Worm (Caenorhabditis elegans) whole organism, L2 larva: Measurements from ENCODE around the gene arl-3.

Experiments used
- R02D3.7 ChIP-seq: fragments of 150-350 bp; optimal IDR thresholded peaks from 2 replicates; lab custom pipeline; 2014; ENCODE audit warnings: missing biosample characterization, missing genetic modification characterization
- aly-2 ChIP-seq: fragments of 150-350 bp; optimal IDR thresholded peaks from 2 replicates; lab custom pipeline; 2014; ENCODE audit warnings: missing biosample characterization, missing genetic modification characterization
- ama-1 ChIP-seq: fragments of 150-350 bp; optimal IDR thresholded peaks from 2 replicates; lab custom pipeline; 2018; ENCODE audit warnings: inconsistent platforms
- blmp-1 ChIP-seq: sonication (generic microtip); optimal IDR thresholded peaks from 2 replicates; lab custom pipeline; 2017; ENCODE audit warnings: missing genetic modification characterization, mild to moderate bottlenecking, missing compliant biosample characterization, antibody characterized with exemption, moderate library complexity; ENCODE audit not compliant: insufficient read depth
- egl-27 ChIP-seq: sonication (generic microtip); optimal IDR thresholded peaks from 3 replicates; lab custom pipeline; 2017; ENCODE audit warnings: missing biosample characterization, missing genetic modification reagents, missing genetic modification characterization
- elt-3 ChIP-seq: sonication (generic microtip); optimal IDR thresholded peaks from 2 replicates; lab custom pipeline; 2017; ENCODE audit warnings: missing biosample characterization, missing genetic modification characterization
- fos-1 ChIP-seq: fragments of 150-350 bp; optimal IDR thresholded peaks from 2 replicates; lab custom pipeline; 2014; ENCODE audit warnings: missing biosample characterization, missing genetic modification characterization
- lin-13 ChIP-seq: fragments of 150-350 bp; optimal IDR thresholded peaks from 2 replicates; lab custom pipeline; 2014; ENCODE audit warnings: missing biosample characterization, missing genetic modification reagents, missing genetic modification characterization
- nhr-12 ChIP-seq: fragments of 150-350 bp; optimal IDR thresholded peaks from 2 replicates; lab custom pipeline; 2014; ENCODE audit warnings: missing biosample characterization, missing genetic modification characterization
- nhr-77 ChIP-seq: fragments of 150-350 bp; optimal IDR thresholded peaks from 2 replicates; lab custom pipeline; 2014; ENCODE audit warnings: missing biosample characterization, missing genetic modification characterization
- snpc-4 ChIP-seq: fragments of 150-350 bp; optimal IDR thresholded peaks from 2 replicates; lab custom pipeline; 2014; ENCODE audit warnings: missing biosample characterization, missing genetic modification characterization
- unc-62 ChIP-seq: fragments of 150-350 bp; optimal IDR thresholded peaks from 2 replicates; lab custom pipeline; 2014; ENCODE audit warnings: missing biosample characterization, missing genetic modification reagents, missing genetic modification characterization
- ztf-4 ChIP-seq: fragments of 150-350 bp; optimal IDR thresholded peaks from 2 replicates; lab custom pipeline; 2014; ENCODE audit warnings: missing biosample characterization, missing genetic modification characterization

- TF ChIP-seq egl-27 (tag; lab: Kevin White, UChicago) (no peak), R02D3.7 (no peak), nhr-12 (tag; lab: Kevin White, UChicago) (no peak), nhr-77 (no peak), unc-62 (peak; percentile 14), snpc-4 (tag; lab: Kevin White, UChicago) (peak; percentile 54), ama-1 (no peak), ztf-4 (tag; lab: Kevin White, UChicago) (no peak), elt-3 (no peak), lin-13 (GFP tag; lab: Kevin White, UChicago) (no peak), fos-1 (tag; lab: Kevin White, UChicago) (peak; percentile 26), aly-2 (no peak), blmp-1 (tag; lab: Kevin White, UChicago) (peak; percentile 33)
Observed at ce11 chrII:14645290-14645689, 39.0 kb downstream of the arl-3 start.
